Fruit fly (Drosophila melanogaster): ENCODE results near the gene tty.
A peak's percentile ranks its signal among the peaks of the same experiment; 100 is the strongest.

Gene tty

dm6 chrX:21375595-21376047 is 36.1 kb upstream of the tty start (continued):
- TF ChIP-seq CG6254 (GFP tag; optimal IDR thresholded peaks at IDR 0.05) (no peak), CG9817 (tag; optimal IDR thresholded peaks at IDR 0.05) (peak; percentile 13), dati (GFP tag; IDR thresholded peaks at IDR 0.05) (no peak), CG14965 (GFP tag; optimal IDR thresholded peaks at IDR 0.05; ENCODE audit: borderline replicate concordance) (no peak), sob (GFP tag; IDR thresholded peaks at IDR 0.05) (no peak), Asciz (GFP tag; optimal IDR thresholded peaks at IDR 0.05) (peak; percentile 29), Hand (GFP tag; optimal IDR thresholded peaks at IDR 0.05) (peak; percentile 52), CG7271 (tag; optimal IDR thresholded peaks at IDR 0.05) (no peak), fd3F (GFP tag; optimal IDR thresholded peaks at IDR 0.05) (peak; percentile 1), lab (GFP tag; optimal IDR thresholded peaks at IDR 0.05) (peak; percentile 62), tup (GFP tag; optimal IDR thresholded peaks at IDR 0.05) (no peak), pfk (GFP tag; optimal IDR thresholded peaks at IDR 0.05) (no peak), E2f1 (GFP tag; IDR thresholded peaks at IDR 0.05) (no peak), peb (GFP tag; IDR thresholded peaks at IDR 0.05) (no peak), CG1647 (GFP tag; optimal IDR thresholded peaks at IDR 0.05) (no peak), Kr (GFP tag; optimal IDR thresholded peaks at IDR 0.05) (no peak), hth (optimal IDR thresholded peaks at IDR 0.05) (no peak), gcm (GFP tag; optimal IDR thresholded peaks at IDR 0.05) (no peak), gt (GFP tag; IDR thresholded peaks at IDR 0.05) (no peak), org-1 (GFP tag; optimal IDR thresholded peaks at IDR 0.05) (peak; percentile 7), unc-4 (GFP tag; IDR thresholded peaks at IDR 0.05; ENCODE audit: partially characterized antibody) (no peak), CG32767 (GFP tag; IDR thresholded peaks at IDR 0.05) (no peak), slou (GFP tag; optimal IDR thresholded peaks at IDR 0.05) (no peak), unpg (GFP tag; optimal IDR thresholded peaks at IDR 0.05) (peak; percentile 40), CG2875 (GFP tag; optimal IDR thresholded peaks at IDR 0.05) (no peak), Sox102F (GFP tag; optimal IDR thresholded peaks at IDR 0.05) (peak; percentile 47), Mrtf (GFP tag; IDR thresholded peaks at IDR 0.05) (0 out of 3 replicates have a peak, but pooled peaks have one; percentile 42), CG4328 (GFP tag; optimal IDR thresholded peaks at IDR 0.05) (no peak), CG9876 (GFP tag; optimal IDR thresholded peaks at IDR 0.05) (no peak), emc (GFP tag; optimal IDR thresholded peaks at IDR 0.05) (no peak), HLHmδ (GFP tag; optimal IDR thresholded peaks at IDR 0.05) (no peak), Hmr (GFP tag; optimal IDR thresholded peaks at IDR 0.05) (peak; percentile 60), corto (GFP tag; optimal IDR thresholded peaks at IDR 0.05) (no peak), mam (GFP tag; optimal IDR thresholded peaks at IDR 0.05) (no peak), Aef1 (GFP tag; IDR thresholded peaks at IDR 0.05) (no peak), CG31224 (GFP tag; IDR thresholded peaks at IDR 0.05) (no peak), CG34376 (GFP tag; optimal IDR thresholded peaks at IDR 0.05) (no peak), NFAT (GFP tag; IDR thresholded peaks at IDR 0.05) (0 out of 2 replicates have a peak, but pooled peaks have one; percentile 41), CG11695 (GFP tag; IDR thresholded peaks at IDR 0.05) (0 out of 3 replicates have a peak, but pooled peaks have one; percentile 18), CG8281 (tag; optimal IDR thresholded peaks at IDR 0.05) (no peak), amos (GFP tag; IDR thresholded peaks at IDR 0.05; ENCODE audit: partially characterized antibody) (no peak), CG4854 (GFP tag; optimal IDR thresholded peaks at IDR 0.05) (no peak), CG6854 (GFP tag; optimal IDR thresholded peaks at IDR 0.05) (peak; percentile 2), Atf3 (GFP tag; optimal IDR thresholded peaks at IDR 0.05) (no peak), otp (GFP tag; IDR thresholded peaks at IDR 0.05) (no peak), CG6813 (GFP tag; optimal IDR thresholded peaks at IDR 0.05) (peak; percentile 19), her (GFP tag; optimal IDR thresholded peaks at IDR 0.05) (no peak), YL-1 (GFP tag; optimal IDR thresholded peaks at IDR 0.05) (peak; percentile 8), lola (GFP tag; optimal IDR thresholded peaks at IDR 0.05) (no peak), Lim3 (GFP tag; IDR thresholded peaks at IDR 0.05) (no peak)
